Worm (Caenorhabditis elegans): ENCODE data around the gene fut-2.

The fut-2 gene

ce11 chrV:6575406-6576130, at the start of gene fut-2:
Gene fut-2, minus strand, starts transcription at chrV:6575890.
- TF ChIP-seq zip-11 (GFP tag; IDR thresholded peaks at IDR 0.05), result no peak
- TF ChIP-seq nhr-11 (tag; optimal IDR thresholded peaks at IDR 0.05), result no peak
- TF ChIP-seq daf-8 (GFP tag; IDR thresholded peaks at IDR 0.05), result no peak
- TF ChIP-seq lin-38 (GFP tag; IDR thresholded peaks at IDR 0.05), result no peak
- no peak for TF ChIP-seq daf-16 (GFP tag; optimal IDR thresholded peaks at IDR 0.05)
- TF ChIP-seq daf-16 (tag; optimal IDR thresholded peaks at IDR 0.05), result peak; percentile 96
- TF ChIP-seq hif-1 (tag; optimal IDR thresholded peaks at IDR 0.05), result no peak
- TF ChIP-seq lir-3 (tag; optimal IDR thresholded peaks at IDR 0.05), result no peak
- TF ChIP-seq zag-1 (tag; optimal IDR thresholded peaks at IDR 0.05), result no peak
- no peak for TF ChIP-seq tag-97 (GFP tag; IDR thresholded peaks at IDR 0.05)
- no peak for TF ChIP-seq hlh-11 (tag; optimal IDR thresholded peaks at IDR 0.05)
- no peak for TF ChIP-seq daf-19 (GFP tag; conservative IDR thresholded peaks at IDR 0.05)
- TF ChIP-seq nhr-76 (tag; optimal IDR thresholded peaks at IDR 0.05), result no peak
- TF ChIP-seq F37D6.2 (tag; optimal IDR thresholded peaks at IDR 0.05), result no peak
- no peak for TF ChIP-seq fkh-10 (GFP tag; optimal IDR thresholded peaks at IDR 0.05)
- no peak for TF ChIP-seq F44E2.7 (GFP tag; IDR thresholded peaks at IDR 0.05)
- peak; percentile 90 for TF ChIP-seq nhr-28 (tag; optimal IDR thresholded peaks at IDR 0.05)
- TF ChIP-seq mdt-29 (GFP tag; IDR thresholded peaks at IDR 0.05), result no peak
- TF ChIP-seq Y48G9A.11 (GFP tag; IDR thresholded peaks at IDR 0.05), result no peak
- no peak for TF ChIP-seq mep-1 (tag; optimal IDR thresholded peaks at IDR 0.05)
- peak; percentile 98 for TF ChIP-seq pqm-1 (tag; optimal IDR thresholded peaks at IDR 0.05)
- no peak for TF ChIP-seq tra-1 (GFP tag; IDR thresholded peaks at IDR 0.05)
- TF ChIP-seq dmd-8 (GFP tag; IDR thresholded peaks at IDR 0.05), result no peak
- TF ChIP-seq nhr-102 (tag; optimal IDR thresholded peaks at IDR 0.05), result no peak
- no peak for TF ChIP-seq unc-62 (GFP tag; optimal IDR thresholded peaks at IDR 0.05 in 1 of 2)
- TF ChIP-seq unc-62 (tag; optimal IDR thresholded peaks at IDR 0.05), result no peak
- TF ChIP-seq attf-4 (tag; optimal IDR thresholded peaks at IDR 0.05), result no peak
- no peak for TF ChIP-seq lsy-2 (tag; optimal IDR thresholded peaks at IDR 0.05)
- no peak for TF ChIP-seq nhr-10 (tag; optimal IDR thresholded peaks at IDR 0.05)
- TF ChIP-seq egl-43 (GFP tag; IDR thresholded peaks at IDR 0.05), result no peak
- TF ChIP-seq R02D3.7 (tag; optimal IDR thresholded peaks at IDR 0.05), result no peak
- no peak for TF ChIP-seq Y5F2A.4 (GFP tag; optimal IDR thresholded peaks at IDR 0.05)
- no peak for TF ChIP-seq F26F4.8 (GFP tag; conservative IDR thresholded peaks at IDR 0.05)
- no peak for TF ChIP-seq daf-12 (tag; optimal IDR thresholded peaks at IDR 0.05)
- TF ChIP-seq Y75B8A.6 (GFP tag; IDR thresholded peaks at IDR 0.05), result no peak
- no peak for TF ChIP-seq mxl-3 (GFP tag; optimal IDR thresholded peaks at IDR 0.05)
- TF ChIP-seq lin-15B (tag; optimal IDR thresholded peaks at IDR 0.05), result no peak
- TF ChIP-seq ctbp-1 (GFP tag; IDR thresholded peaks at IDR 0.05), result no peak
- TF ChIP-seq mdl-1 (tag; optimal IDR thresholded peaks at IDR 0.05), result peak in 1 of 2 experiments; percentile 5
- TF ChIP-seq spr-3 (GFP tag; optimal IDR thresholded peaks at IDR 0.05), result no peak
- TF ChIP-seq jun-1 (tag; optimal IDR thresholded peaks at IDR 0.05), result no peak
- TF ChIP-seq F49E8.2 (tag; optimal IDR thresholded peaks at IDR 0.05; ENCODE audit: borderline replicate concordance), result no peak
- no peak for TF ChIP-seq madf-5 (GFP tag; IDR thresholded peaks at IDR 0.05)
- TF ChIP-seq ceh-28 (tag; optimal IDR thresholded peaks at IDR 0.05), result no peak
- TF ChIP-seq F10B5.3 (tag; optimal IDR thresholded peaks at IDR 0.05), result no peak
- peak; percentile 33; the same call in 1 of the 2 replicates for TF ChIP-seq dmd-6 (GFP tag; IDR thresholded peaks at IDR 0.05)
- TF ChIP-seq ZK337.2 (GFP tag; IDR thresholded peaks at IDR 0.05), result no peak
- no peak for TF ChIP-seq hlh-30 (tag; optimal IDR thresholded peaks at IDR 0.05; ENCODE audit: insufficient read depth)
- no peak for TF ChIP-seq fos-1 (tag; optimal IDR thresholded peaks at IDR 0.05)
- no peak for TF ChIP-seq gei-8 (GFP tag; optimal IDR thresholded peaks at IDR 0.05)
- TF ChIP-seq php-3 (GFP tag; IDR thresholded peaks at IDR 0.05), result no peak
- TF ChIP-seq ztf-7 (tag; optimal IDR thresholded peaks at IDR 0.05), result no peak

Data from whole organism, L4 larva.